Fruit fly (Drosophila melanogaster) whole organism, larva: ENCODE results near the gene CG3164.

Experiments used
- noc ChIP-seq: fragments of 200-800 bp; sonication (Bioruptor generic); optimal IDR thresholded peaks from 3 replicates; lab custom pipeline; 2019; ENCODE audit warnings: missing biosample characterization, mild to moderate bottlenecking, missing genetic modification characterization, moderate library complexity

CG3164 gene

DNA sequence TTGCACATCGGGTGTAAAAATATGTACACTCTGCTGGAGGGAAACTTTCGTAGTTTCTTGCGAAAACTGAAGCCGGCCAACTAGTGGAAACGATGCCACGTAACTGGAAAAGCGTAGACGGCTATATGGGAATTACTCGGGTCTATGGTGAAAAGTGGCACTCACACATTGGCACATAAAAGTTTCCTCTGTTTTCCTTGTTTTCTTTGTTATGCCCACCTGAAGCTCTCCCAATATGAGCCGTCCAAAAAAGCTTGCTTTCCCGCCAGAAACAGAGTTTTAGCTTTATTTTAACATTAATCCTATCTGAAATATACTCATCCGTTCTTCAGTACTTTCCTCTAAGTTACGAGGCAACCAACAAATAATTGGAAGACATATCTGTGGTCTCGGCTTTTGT, at the start of gene CG3164:
Gene CG3164 (minus strand): TSS at position 101 of the 400 bp plus-strand sequence.
- no peak for TF ChIP-seq noc

DNA sequence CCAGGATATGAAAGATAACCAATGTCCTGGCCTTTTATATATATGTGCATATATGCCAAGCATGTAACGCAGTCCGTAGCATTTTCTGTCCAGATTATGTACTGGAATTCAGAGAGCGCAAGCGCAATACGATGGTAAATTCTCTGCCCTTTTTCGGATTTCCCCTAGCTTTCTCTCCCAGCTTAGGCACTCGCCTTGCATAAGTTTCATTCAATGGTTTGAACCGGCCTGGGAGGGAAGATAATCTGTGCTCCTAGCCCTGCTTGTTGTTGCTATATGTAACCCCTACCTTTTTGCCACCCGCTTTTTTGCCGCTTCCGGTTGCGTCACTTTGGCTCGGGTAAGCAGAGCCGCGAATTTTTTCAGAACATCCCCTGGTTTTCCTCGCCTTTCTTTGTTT, 48.5 kb upstream of the CG3164 start:
- no peak for TF ChIP-seq noc

DNA sequence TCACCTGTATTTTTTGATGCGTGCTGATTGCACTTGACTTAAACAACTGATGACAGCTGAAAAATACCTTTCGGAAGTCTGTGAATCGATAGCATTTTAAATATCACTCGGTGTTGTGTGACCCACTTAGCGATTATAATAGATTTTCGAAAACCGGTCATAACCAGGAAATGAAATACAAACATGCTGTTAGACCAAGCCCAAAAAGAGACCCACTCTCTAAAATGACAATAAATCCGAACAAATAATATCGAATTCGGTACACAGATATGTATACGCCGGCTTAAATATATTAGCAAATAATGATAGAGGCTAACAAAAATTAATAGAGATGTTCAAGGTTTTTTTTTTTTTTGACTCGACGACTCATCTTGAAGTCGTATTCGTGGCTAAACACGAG, 45.1 kb upstream of the CG3164 start:
- no peak for TF ChIP-seq noc

DNA sequence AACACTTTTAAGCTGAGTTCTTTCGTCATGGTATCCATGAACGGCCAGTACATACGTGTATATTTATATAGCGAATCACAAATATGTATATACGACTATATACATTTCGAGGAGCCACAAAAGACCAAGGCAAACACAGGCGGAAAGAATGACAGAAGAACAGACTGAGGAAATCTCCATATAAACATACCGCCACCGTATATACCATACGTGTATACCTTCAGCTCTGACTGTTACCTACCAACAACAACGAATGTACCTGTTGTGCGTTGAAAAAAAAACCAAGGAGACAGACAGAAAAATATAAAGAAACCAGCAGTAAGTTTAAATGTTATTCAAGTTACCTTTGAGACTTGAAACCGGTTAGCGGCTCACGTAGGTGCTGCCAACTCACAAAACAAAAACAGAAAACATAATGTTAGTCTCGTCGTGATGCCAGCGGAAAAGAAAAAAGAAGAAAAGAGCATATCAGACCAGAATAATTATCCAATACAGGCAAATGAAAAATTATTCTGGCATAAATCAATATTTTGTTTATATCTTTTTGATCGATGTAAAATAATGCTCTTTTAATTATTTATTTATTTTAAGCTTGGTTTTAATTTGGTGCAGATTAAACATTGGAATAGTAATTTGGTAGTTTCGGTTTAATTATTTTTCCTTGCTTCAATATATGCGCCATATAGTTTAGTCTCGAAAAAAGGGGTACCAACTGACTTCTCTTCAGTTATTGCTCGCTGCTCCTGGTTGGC, 41.1 kb upstream of the CG3164 start:
- no peak for TF ChIP-seq noc

DNA sequence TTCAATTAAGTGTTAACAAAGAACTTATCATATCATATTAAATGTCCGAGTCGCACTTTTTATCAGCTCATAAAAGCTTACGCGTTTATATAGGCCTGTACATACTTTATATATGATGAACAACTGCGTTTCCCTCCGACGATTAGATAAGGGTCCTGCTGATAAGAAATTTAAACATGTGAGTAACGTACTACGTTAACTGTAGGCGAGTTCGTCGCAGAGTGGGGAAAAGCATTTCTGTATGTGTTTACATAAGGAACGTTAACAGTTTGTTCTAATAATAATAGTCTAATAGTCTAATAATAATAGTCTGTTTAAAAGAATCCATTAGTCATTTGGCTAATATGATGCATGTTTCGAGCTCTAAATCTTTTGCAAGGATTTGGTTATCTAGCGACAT, 39.8 kb upstream of the CG3164 start:
- TF ChIP-seq noc: peak; percentile 27

DNA sequence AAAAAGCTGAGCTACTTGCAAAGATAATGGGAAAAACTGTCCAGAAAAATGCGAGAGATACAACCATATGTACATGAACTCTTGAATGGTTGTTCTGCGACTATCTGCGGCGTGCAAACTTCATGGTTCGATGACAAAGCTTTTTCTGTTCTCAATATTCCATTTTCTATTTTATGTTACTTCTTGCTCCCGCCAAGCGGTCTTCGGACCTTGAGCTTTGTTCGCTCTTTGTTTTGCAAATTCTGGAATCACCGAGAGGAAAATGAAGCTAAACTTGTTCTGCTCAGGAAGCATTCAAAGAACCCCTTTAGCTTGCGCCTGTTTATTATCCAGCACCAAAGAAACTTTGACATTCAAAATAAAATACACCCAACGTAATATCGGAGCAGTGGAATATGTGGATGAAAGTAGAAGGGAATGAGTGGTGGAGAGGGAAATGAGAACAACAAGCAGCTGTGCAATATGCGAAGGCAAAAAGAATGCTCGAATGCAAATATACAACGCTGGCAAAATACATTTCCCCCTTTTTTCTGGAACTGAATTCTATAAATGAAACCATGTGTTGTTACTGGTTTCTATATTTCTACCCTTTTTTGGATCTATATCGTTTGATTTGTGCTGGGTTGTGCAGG, 37.8 kb upstream of the CG3164 start:
- no peak for TF ChIP-seq noc

DNA sequence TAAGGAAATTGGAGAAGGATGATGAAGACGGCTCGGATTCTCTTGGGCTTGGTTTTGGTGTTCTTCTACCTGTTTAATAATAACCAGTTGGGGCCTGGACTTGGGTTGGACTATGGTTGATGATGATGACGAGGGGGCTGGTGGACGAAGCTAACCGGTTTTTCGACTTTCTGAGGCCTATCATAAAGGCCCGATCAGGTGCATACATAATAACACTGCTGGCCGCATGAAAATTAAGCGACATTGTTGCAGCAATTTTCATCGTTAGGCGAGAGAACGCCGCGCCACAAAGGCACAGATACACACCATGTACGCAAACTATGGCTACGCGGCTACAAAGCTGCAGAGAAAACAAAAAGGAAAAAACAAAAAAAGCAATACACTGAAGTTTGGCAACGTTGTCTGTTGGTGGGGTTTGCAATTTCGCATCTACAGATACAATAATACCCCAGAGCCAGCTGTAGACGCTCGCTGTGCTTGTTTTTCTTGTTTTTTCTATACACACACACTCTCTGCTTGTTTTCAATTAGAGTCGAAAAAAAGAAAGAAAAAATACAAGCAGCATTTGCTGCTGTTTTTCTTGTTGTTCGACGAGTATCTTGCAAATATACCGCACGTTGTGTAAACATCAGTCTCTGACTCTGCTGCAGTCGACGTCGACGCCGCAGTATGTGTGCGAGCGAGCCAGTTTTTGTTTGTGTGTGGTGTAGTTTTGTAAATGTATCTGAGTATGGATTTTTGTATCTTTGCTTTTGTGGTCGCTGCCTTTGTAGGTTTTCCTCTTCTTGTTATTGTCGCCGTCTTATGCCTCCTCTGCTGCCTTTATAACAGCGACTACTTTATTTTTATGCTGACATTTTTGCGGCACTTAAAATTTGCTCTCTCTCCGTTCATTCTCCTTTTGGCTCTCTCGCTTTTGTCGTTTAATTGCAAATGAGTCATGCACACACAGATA, 35.8 kb upstream of the CG3164 start:
- peak; percentile 93 for TF ChIP-seq noc

DNA sequence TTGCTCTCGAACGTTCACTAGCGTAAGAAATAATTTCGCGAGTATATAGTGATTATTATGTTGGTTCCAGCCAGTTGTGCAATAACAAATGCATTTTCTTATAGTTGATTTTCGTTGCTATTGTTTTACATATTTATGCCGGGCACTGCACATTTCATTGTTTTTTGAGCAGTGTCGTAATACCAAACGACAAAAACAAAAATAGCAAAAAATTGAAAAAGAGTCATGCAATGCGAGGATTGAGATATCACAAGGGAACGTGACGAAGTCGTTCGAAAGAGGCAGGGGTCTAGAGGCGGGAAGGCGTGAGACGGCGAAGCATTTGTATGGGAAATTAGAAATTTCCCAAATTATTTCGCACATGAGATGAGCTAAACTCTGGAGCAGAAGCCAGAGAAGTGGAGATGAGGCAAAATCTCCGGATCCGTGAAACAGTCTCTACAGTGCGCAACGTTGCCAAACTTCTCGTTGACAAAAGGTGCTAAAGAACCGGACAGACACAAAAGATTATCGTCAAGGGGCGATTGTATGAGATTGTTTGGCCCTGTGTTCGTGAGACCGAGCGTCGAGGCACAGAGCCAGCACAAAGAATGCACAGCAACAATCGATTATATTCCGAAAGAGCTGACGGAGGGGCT, 34.8 kb upstream of the CG3164 start:
- TF ChIP-seq noc: no peak

DNA sequence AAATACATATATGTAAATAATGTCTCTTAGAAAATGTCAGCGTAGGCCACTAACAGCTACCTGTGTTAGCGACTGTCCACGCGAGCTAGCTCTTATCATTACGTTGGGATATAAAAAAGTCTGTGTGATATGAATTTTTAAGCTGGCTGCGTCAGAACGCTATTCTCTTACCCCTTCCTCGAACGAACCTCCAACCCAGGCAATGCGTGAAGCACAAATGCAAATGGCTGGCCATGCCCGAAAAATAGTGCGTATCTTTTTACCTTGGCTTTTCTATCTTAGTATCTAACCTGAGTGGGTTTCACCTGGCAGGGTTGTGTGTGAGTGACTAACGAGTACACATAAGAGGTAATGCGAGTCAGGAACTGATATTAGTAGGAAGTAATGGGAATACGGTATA, 32.6 kb upstream of the CG3164 start:
- TF ChIP-seq noc: peak; percentile 12

DNA sequence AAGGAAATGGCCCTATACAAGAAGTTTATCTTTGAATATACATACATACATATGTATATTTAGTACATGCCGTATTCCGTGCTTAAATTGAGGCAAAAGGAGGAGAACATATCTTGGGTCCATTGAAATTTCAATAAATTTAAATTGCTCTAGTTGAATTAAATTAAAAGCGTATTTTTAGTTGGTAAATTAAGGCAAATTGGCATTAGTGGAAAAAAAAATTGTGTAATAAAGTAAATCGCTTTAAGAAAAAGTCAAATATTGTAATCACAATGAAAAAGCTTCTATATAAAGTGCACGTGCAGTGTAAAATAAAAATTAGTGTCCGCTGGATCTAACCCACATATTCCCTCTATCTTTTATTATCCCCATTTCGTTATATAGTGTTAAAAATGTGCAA, 31.6 kb upstream of the CG3164 start:
- TF ChIP-seq noc: no peak

DNA sequence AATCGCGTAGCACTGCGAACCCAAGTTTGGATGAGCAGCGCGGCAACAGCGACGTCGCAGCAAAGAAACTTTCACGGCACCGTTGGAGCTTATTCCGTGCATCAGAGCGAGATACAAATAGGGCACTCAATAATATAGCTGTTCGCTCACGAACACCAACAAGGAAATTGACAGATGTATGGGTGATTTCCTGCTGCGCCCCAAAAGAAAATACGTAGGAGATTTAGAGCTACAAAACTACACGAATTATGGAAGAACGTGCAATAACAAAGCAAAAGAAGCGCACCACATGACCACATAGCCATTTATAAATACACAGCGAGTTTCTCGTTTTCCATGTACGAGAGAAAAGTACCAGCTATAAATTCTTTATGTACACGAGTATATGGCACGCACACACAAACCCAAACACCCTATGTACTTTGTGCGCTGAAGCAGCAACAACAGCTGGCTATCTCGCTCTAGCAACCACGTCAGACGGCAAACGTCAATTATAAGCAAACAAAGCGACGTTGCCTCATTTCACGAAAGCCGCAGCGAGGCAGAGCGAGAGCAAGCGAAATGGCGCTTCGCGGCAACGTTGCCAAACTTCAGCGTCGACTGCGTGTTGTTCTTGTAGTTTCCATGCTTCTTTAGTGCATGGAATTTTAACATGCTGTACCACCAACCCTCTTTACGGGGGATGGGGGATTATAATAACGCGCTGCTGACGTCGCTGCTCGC, 31.0 kb upstream of the CG3164 start:
- TF ChIP-seq noc: peak; percentile 39

DNA sequence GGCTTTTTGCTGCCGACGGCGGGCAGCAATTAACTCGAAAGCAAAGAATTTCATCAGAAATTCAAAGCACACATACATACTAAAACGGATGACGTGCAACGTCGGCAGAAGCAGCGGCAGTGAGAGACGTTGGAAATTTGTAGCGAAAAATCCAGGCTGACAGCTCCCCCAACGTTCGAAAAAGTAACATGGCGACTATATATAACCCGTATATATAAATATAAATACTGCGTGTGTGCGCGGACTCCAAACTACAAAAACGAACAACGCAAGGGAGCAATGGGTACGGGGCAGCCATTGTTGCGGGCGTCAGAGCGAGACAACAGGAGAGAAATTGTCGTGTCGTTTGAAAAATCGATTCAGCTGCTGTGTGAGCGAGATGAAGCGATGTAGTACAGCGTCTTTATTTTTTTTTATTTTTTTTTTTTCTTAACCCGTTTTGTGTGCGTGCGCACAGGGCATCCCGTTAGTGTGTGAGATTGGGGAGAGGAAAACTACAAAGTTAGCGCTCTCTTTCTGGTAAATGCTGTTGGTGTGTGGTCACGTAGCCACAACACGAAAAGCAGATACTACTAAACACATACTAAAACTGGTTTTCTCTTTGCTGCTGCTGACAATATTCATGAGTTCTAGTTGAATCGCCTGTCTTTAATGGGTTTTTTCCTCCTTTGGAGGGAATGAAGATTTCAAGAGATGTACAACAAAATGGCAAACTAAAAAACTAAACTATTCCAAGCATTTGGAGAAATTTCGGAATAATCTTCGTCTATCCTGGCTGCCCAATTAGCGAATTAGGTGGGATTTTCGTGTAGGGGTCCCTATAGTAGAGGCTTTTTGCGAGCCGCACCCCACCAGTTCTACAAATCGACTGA, 30.2 kb upstream of the CG3164 start:
- TF ChIP-seq noc: peak; percentile 77

DNA sequence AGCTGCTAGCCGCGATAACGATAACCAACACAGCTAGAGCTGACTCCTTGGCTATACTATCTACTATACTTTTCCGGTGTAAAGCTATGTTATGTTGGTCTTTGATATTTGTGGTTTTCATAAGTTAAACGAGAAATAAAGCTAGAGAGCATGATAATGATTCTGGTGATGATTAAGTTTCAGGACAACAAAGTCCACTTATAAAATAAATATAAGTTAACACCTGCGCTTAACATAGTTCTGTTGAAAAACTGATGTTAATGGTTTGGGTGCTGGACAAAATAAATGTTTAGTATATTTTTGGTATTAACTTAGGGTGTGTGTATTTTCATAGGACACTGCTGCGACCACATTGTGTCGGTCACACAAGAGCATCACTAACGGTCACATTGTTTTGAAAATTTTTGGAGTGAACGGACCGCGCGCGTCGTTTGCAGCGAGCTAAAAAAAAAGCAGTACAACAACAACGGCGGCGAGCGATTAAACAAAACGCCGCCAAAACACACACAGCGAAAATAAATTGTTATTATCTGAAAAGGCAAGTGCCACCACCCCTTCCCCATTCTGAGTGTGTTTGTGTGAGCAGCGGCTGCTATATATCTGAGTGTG, 28.2 kb upstream of the CG3164 start, which contains the start of the genes CG33635 and spen:
Gene CG33635 (minus strand): TSS at position 16 of the 609 bp plus-strand sequence.
Gene spen (plus strand): TSS at position 384 of the 609 bp plus-strand sequence.
- peak; percentile 50 for TF ChIP-seq noc

DNA sequence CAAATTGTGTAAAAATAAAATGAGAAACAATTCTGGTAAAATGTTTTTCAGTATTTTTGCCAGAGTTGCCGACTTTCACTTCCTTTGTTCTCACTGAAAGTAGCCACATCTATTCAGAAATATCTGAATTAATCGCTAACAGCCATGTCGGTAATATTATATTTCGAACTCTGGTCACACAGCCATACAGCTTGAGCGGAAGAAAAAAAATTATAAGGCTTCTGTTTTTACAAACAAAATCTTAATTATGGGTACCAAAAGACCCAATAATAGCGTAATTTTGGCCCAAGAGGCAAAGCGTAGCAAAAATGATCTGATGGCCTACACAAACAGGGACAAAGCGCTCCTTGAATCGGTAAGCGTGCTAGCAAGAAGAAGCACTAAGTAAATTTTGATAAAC, 25.4 kb upstream of the CG3164 start, which contains the start of gene CG3436:
Gene CG3436 (plus strand): TSS at position 36 of the 400 bp plus-strand sequence.
- no peak for TF ChIP-seq noc
